Fruit fly (Drosophila melanogaster) whole organism, embryonic: ENCODE data around the gene ghi.

Experiments used
- Aef1 ChIP-seq: fragments of 200-800 bp; sonication (Bioruptor generic); IDR thresholded peaks from 3 replicates; pipeline ENCODE4 v1.3.6; 2022; ENCODE audit warnings: missing biosample characterization, missing genetic modification characterization
- Asciz ChIP-seq: fragments of 200-800 bp; sonication (Bioruptor generic); optimal IDR thresholded peaks from 2 replicates; lab custom pipeline; 2017; ENCODE audit warnings: missing biosample characterization, mild to moderate bottlenecking, missing genetic modification characterization, missing genetic modification reagents
- Atf-2 ChIP-seq: fragments of 200-800 bp; sonication (Bioruptor generic); optimal IDR thresholded peaks from 2 replicates; lab custom pipeline; 2016; ENCODE audit warnings: missing biosample characterization, missing genetic modification characterization
- CG10543 ChIP-seq: fragments of 200-800 bp; sonication (Bioruptor generic); optimal IDR thresholded peaks from 3 replicates; lab custom pipeline; 2017; ENCODE audit warnings: missing biosample characterization, mild to moderate bottlenecking, missing genetic modification characterization, moderate library complexity
- CG11504 ChIP-seq: fragments of 200-800 bp; sonication (Bioruptor generic); optimal IDR thresholded peaks from 3 replicates; lab custom pipeline; 2019; ENCODE audit warnings: missing biosample characterization, mild to moderate bottlenecking, missing genetic modification characterization, moderate library complexity
- CG12299 ChIP-seq: fragments of 200-800 bp; sonication (Bioruptor generic); optimal IDR thresholded peaks from 2 replicates; lab custom pipeline; 2018; ENCODE audit warnings: missing biosample characterization, mild to moderate bottlenecking, missing genetic modification characterization
- CG14014 ChIP-seq: fragments of 200-800 bp; sonication (Bioruptor generic); IDR thresholded peaks from 2 replicates; pipeline ENCODE4 v1.3.6; 2022; ENCODE audit warnings: missing biosample characterization, missing genetic modification characterization
- CG15601 ChIP-seq: fragments of 200-800 bp; sonication (Bioruptor generic); optimal IDR thresholded peaks from 3 replicates; lab custom pipeline; 2019; ENCODE audit warnings: missing biosample characterization, mild to moderate bottlenecking, missing genetic modification characterization, moderate library complexity
- CG1792 ChIP-seq: fragments of 200-800 bp; sonication (Bioruptor generic); optimal IDR thresholded peaks from 2 replicates; lab custom pipeline; 2016; ENCODE audit warnings: missing biosample characterization, missing genetic modification characterization
- CG18011 ChIP-seq: fragments of 200-800 bp; sonication (Bioruptor generic); optimal IDR thresholded peaks from 2 replicates; lab custom pipeline; 2017; ENCODE audit warnings: missing biosample characterization, missing genetic modification characterization, mild to moderate bottlenecking, moderate library complexity, missing genotype
- CG18262 ChIP-seq: fragments of 200-800 bp; optimal IDR thresholded peaks from 3 replicates; lab custom pipeline; 2019; ENCODE audit warnings: missing biosample characterization, mild to moderate bottlenecking, missing genetic modification characterization, moderate library complexity
- CG18599 ChIP-seq: fragments of 200-800 bp; sonication (Bioruptor generic); optimal IDR thresholded peaks from 3 replicates; lab custom pipeline; 2017; ENCODE audit warnings: missing biosample characterization, missing genetic modification characterization, mild to moderate bottlenecking, moderate library complexity, missing genetic modification reagents
- CG18764 ChIP-seq: fragments of 200-800 bp; sonication (Bioruptor generic); optimal IDR thresholded peaks from 3 replicates; lab custom pipeline; 2016; ENCODE audit warnings: missing biosample characterization, missing genetic modification characterization
- CG2199 ChIP-seq: fragments of 200-800 bp; sonication (Bioruptor generic); IDR thresholded peaks from 3 replicates; pipeline ENCODE4 v1.3.6; 2022; ENCODE audit warnings: missing biosample characterization, missing genetic modification characterization
- CG2202 ChIP-seq: fragments of 200-800 bp; sonication (Bioruptor generic); optimal IDR thresholded peaks from 2 replicates; lab custom pipeline; 2018; ENCODE audit warnings: missing biosample characterization, mild to moderate bottlenecking, missing genetic modification characterization
- CG2678 ChIP-seq: fragments of 200-800 bp; sonication (Bioruptor generic); optimal IDR thresholded peaks from 3 replicates; lab custom pipeline; 2019; ENCODE audit warnings: missing biosample characterization, mild to moderate bottlenecking, missing genetic modification characterization, moderate library complexity
- CG2712 ChIP-seq: fragments of 200-800 bp; optimal IDR thresholded peaks from 3 replicates; lab custom pipeline; 2019; ENCODE audit warnings: missing biosample characterization, mild to moderate bottlenecking, missing genetic modification characterization, moderate library complexity
- CG32767 ChIP-seq: fragments of 200-800 bp; sonication (Bioruptor generic); IDR thresholded peaks from 2 replicates; pipeline ENCODE4 v1.3.6; 2022; ENCODE audit warnings: missing biosample characterization, missing genetic modification characterization
- CG3838 ChIP-seq: fragments of 200-800 bp; sonication (Bioruptor generic); optimal IDR thresholded peaks from 3 replicates; lab custom pipeline; 2016; ENCODE audit warnings: missing biosample characterization, missing genetic modification characterization
- CG4282 ChIP-seq: fragments of 200-800 bp; sonication (Bioruptor generic); optimal IDR thresholded peaks from 2 replicates; lab custom pipeline; 2016; ENCODE audit warnings: missing biosample characterization, missing genetic modification characterization
- CG4820 ChIP-seq: fragments of 200-800 bp; sonication (Bioruptor generic); optimal IDR thresholded peaks from 3 replicates; lab custom pipeline; 2016; ENCODE audit warnings: missing biosample characterization, missing genetic modification characterization
- CG6254 ChIP-seq: fragments of 200-800 bp; sonication (Bioruptor generic); optimal IDR thresholded peaks from 3 replicates; lab custom pipeline; 2017; ENCODE audit warnings: mild to moderate bottlenecking, missing biosample characterization, missing genetic modification reagents, missing genetic modification characterization
- CG6854 ChIP-seq: fragments of 200-800 bp; sonication (Bioruptor generic); optimal IDR thresholded peaks from 3 replicates; lab custom pipeline; 2017; ENCODE audit warnings: missing biosample characterization, mild to moderate bottlenecking, missing genetic modification characterization
- CG7372 ChIP-seq: fragments of 200-800 bp; sonication (Bioruptor generic); IDR thresholded peaks from 2 replicates; pipeline ENCODE4 v1.3.6; 2022; ENCODE audit warnings: missing biosample characterization, missing genetic modification characterization
- CG8359 ChIP-seq: fragments of 200-800 bp; sonication (Bioruptor generic); optimal IDR thresholded peaks from 2 replicates; lab custom pipeline; 2017; ENCODE audit warnings: missing biosample characterization, mild to moderate bottlenecking, missing genetic modification characterization, borderline replicate concordance
- CG8478 ChIP-seq: fragments of >200 bp; optimal IDR thresholded peaks from 2 replicates; lab custom pipeline; 2018
- CG9609 ChIP-seq: fragments of 200-800 bp; sonication (Bioruptor generic); optimal IDR thresholded peaks from 3 replicates; lab custom pipeline; 2016; ENCODE audit warnings: missing biosample characterization, missing genetic modification characterization
- Dll ChIP-seq: fragments of 200-800 bp; sonication (Bioruptor generic); IDR thresholded peaks from 4 replicates; pipeline ENCODE4 v1.3.6; 2022; ENCODE audit warnings: missing biosample characterization, missing genetic modification characterization; ENCODE audit not compliant: partially characterized antibody
- E2f2 ChIP-seq: fragments of 200-800 bp; sonication (Bioruptor generic); IDR thresholded peaks from 2 replicates; pipeline ENCODE4 v1.3.6; 2022; ENCODE audit warnings: missing biosample characterization, missing genetic modification characterization
- HLH54F ChIP-seq: fragments of 200-800 bp; sonication (Bioruptor generic); optimal IDR thresholded peaks from 3 replicates; lab custom pipeline; 2016; ENCODE audit warnings: missing biosample characterization, missing genetic modification characterization
- Max ChIP-seq: fragments of 200-800 bp; sonication (Bioruptor generic); optimal IDR thresholded peaks from 2 replicates; lab custom pipeline; 2016; ENCODE audit warnings: missing biosample characterization, mild to moderate bottlenecking, missing genetic modification characterization
- Med ChIP-seq: fragments of 200-800 bp; sonication (Bioruptor generic); peaks from one replicate; lab custom pipeline; 2016; ENCODE audit warnings: missing biosample characterization, missing genetic modification characterization, mild to moderate bottlenecking, inconsistent platforms, moderate library complexity
- NFAT ChIP-seq: fragments of 200-800 bp; sonication (Bioruptor generic); IDR thresholded peaks from 2 replicates; pipeline ENCODE4 v1.3.6; 2022; ENCODE audit warnings: missing biosample characterization, missing genetic modification characterization
- Pdp1 ChIP-seq, 2 experiments: fragments of 200-800 bp; sonication (Bioruptor generic); optimal IDR thresholded peaks; 3 replicates each; lab custom pipeline; 2016; ENCODE audit warnings: missing biosample characterization in 2 of 2, missing genetic modification characterization in 2 of 2, mild to moderate bottlenecking in 1 of 2, moderate library complexity in 1 of 2
- Ptx1 ChIP-seq: fragments of 200-800 bp; sonication (Bioruptor generic); IDR thresholded peaks from 2 replicates; pipeline ENCODE4 v1.3.6; 2022; ENCODE audit warnings: missing biosample characterization, missing genetic modification characterization
- Six4 ChIP-seq: fragments of 200-800 bp; sonication (Bioruptor generic); optimal IDR thresholded peaks from 2 replicates; lab custom pipeline; 2016; ENCODE audit warnings: missing biosample characterization, missing genetic modification characterization
- amos ChIP-seq: fragments of 200-800 bp; sonication (Bioruptor generic); IDR thresholded peaks from 2 replicates; pipeline ENCODE4 v1.3.6; 2022; ENCODE audit warnings: missing biosample characterization, missing genetic modification characterization; ENCODE audit not compliant: partially characterized antibody
- ash1 ChIP-seq: fragments of 200-800 bp; sonication (Bioruptor generic); optimal IDR thresholded peaks from 2 replicates; lab custom pipeline; 2018; ENCODE audit warnings: missing biosample characterization, mild to moderate bottlenecking, missing genetic modification characterization
- dmrt11E ChIP-seq: fragments of 200-800 bp; sonication (Bioruptor generic); optimal IDR thresholded peaks from 3 replicates; lab custom pipeline; 2018; ENCODE audit warnings: missing biosample characterization, mild to moderate bottlenecking, missing genetic modification characterization, moderate library complexity
- gt ChIP-seq: fragments of 200-800 bp; sonication (Bioruptor generic); IDR thresholded peaks from 2 replicates; pipeline ENCODE4 v1.3.6; 2022; ENCODE audit warnings: missing biosample characterization, missing genetic modification characterization
- jigr1 ChIP-seq: fragments of 200-800 bp; sonication (Bioruptor generic); IDR thresholded peaks from 3 replicates; pipeline ENCODE4 v1.3.6; 2022; ENCODE audit warnings: missing biosample characterization, missing genetic modification characterization
- nerfin-1 ChIP-seq: fragments of 200-800 bp; sonication (Bioruptor generic); optimal IDR thresholded peaks from 3 replicates; lab custom pipeline; 2019; ENCODE audit warnings: missing biosample characterization, mild to moderate bottlenecking, missing genetic modification characterization, moderate library complexity
- nerfin-2 ChIP-seq: fragments of 200-800 bp; sonication (Bioruptor generic); IDR thresholded peaks from 2 replicates; pipeline ENCODE4 v1.3.6; 2022; ENCODE audit warnings: missing biosample characterization, missing genetic modification characterization; ENCODE audit not compliant: partially characterized antibody
- org-1 ChIP-seq: fragments of 200-800 bp; sonication (Bioruptor generic); optimal IDR thresholded peaks from 2 replicates; lab custom pipeline; 2017; ENCODE audit warnings: missing biosample characterization, missing genetic modification characterization
- pum ChIP-seq: fragments of 200-800 bp; sonication (Bioruptor generic); optimal IDR thresholded peaks from 2 replicates; lab custom pipeline; 2016; ENCODE audit warnings: missing biosample characterization, missing genetic modification characterization
- sisA ChIP-seq: fragments of 200-800 bp; sonication (Bioruptor generic); IDR thresholded peaks from 2 replicates; pipeline ENCODE4 v1.3.6; 2022; ENCODE audit warnings: missing biosample characterization, missing genetic modification characterization
- slbo ChIP-seq: fragments of 200-800 bp; sonication (Bioruptor generic); IDR thresholded peaks from 2 replicates; pipeline ENCODE4 v1.3.6; 2022; ENCODE audit warnings: missing biosample characterization, missing genetic modification characterization
- stwl ChIP-seq: fragments of 200-800 bp; sonication (Bioruptor generic); optimal IDR thresholded peaks from 3 replicates; lab custom pipeline; 2018; ENCODE audit warnings: missing biosample characterization, mild to moderate bottlenecking, missing genetic modification characterization, moderate library complexity
- tgo ChIP-seq: fragments of 200-800 bp; sonication (Bioruptor generic); IDR thresholded peaks from 3 replicates; pipeline ENCODE4 v1.3.6; 2022; ENCODE audit warnings: missing biosample characterization, missing genetic modification characterization
- usp ChIP-seq: fragments of >200 bp; optimal IDR thresholded peaks from 2 replicates; lab custom pipeline; 2017; ENCODE audit warnings: missing biosample characterization, missing genetic modification characterization
- wek ChIP-seq: fragments of 200-800 bp; sonication (Bioruptor generic); optimal IDR thresholded peaks from 3 replicates; lab custom pipeline; 2018; ENCODE audit warnings: missing biosample characterization, mild to moderate bottlenecking, missing genetic modification characterization, moderate library complexity
- zf30C ChIP-seq: fragments of 200-800 bp; sonication (Bioruptor generic); optimal IDR thresholded peaks from 3 replicates; lab custom pipeline; 2018; ENCODE audit warnings: missing biosample characterization, mild to moderate bottlenecking, missing genetic modification characterization

The ghi gene

dm6 chr3L:9487586-9487985 is 35.9 kb downstream of the ghi start, which contains the start of gene pall (continued):
- TF ChIP-seq Med (GFP tag; lab: Kevin White, UChicago) (peak; percentile 68), nerfin-2 (GFP tag; lab: Robert Waterston, UW) (no peak), CG11504 (tag; lab: Kevin White, UChicago) (no peak), amos (no peak), CG2202 (no peak), jigr1 (GFP tag; lab: Robert Waterston, UW) (no peak), pum (no peak), slbo (GFP tag; lab: Robert Waterston, UW) (no peak), CG14014 (GFP tag; lab: Robert Waterston, UW) (no peak), Pdp1 (GFP tag; optimal IDR thresholded peaks at IDR 0.05; lab: Kevin White, UChicago) (peak in 1 of 2 experiments; percentile 18), usp (GFP tag; lab: Kevin White, UChicago) (no peak), CG2199 (GFP tag; lab: Robert Waterston, UW) (no peak), CG2712 (peak; percentile 36), Asciz (GFP tag; lab: Kevin White, UChicago) (no peak), E2f2 (GFP tag; lab: Robert Waterston, UW) (peak; percentile 57; the same call in 1 of the 2 replicates), CG6854 (GFP tag; lab: Kevin White, UChicago) (peak; percentile 13), CG6254 (GFP tag; lab: Kevin White, UChicago) (no peak), CG9609 (GFP tag; lab: Kevin White, UChicago) (no peak), CG8478 (lab: Kevin White, UChicago) (no peak), gt (GFP tag; lab: Robert Waterston, UW) (no peak), tgo (GFP tag; lab: Robert Waterston, UW) (no peak), HLH54F (no peak), Atf-2 (GFP tag; lab: Kevin White, UChicago) (no peak), CG2678 (tag; lab: Kevin White, UChicago) (no peak), CG18011 (GFP tag; lab: Kevin White, UChicago) (no peak), Max (no peak), sisA (GFP tag; lab: Robert Waterston, UW) (no peak), CG7372 (GFP tag; lab: Robert Waterston, UW) (no peak), CG10543 (no peak), Ptx1 (no peak), CG12299 (tag; lab: Kevin White, UChicago) (no peak), CG4820 (GFP tag; lab: Kevin White, UChicago) (no peak), zf30C (GFP tag; lab: Kevin White, UChicago) (no peak), CG18764 (GFP tag; lab: Kevin White, UChicago) (no peak), CG15601 (tag; lab: Kevin White, UChicago) (peak; percentile 20), nerfin-1 (tag; lab: Kevin White, UChicago) (peak; percentile 88), Dll (peak; percentile 43; the same call in 2 of the 4 replicates), CG3838 (GFP tag; lab: Kevin White, UChicago) (no peak), CG18262 (no peak), dmrt11E (tag; lab: Kevin White, UChicago) (no peak), wek (GFP tag; lab: Kevin White, UChicago) (no peak), NFAT (no peak), stwl (peak; percentile 79), CG32767 (no peak), Aef1 (no peak), CG8359 (GFP tag; lab: Kevin White, UChicago) (no peak), CG4282 (no peak), Six4 (GFP tag; lab: Kevin White, UChicago) (no peak), CG1792 (GFP tag; lab: Kevin White, UChicago) (no peak), CG18599 (no peak), ash1 (GFP tag; lab: Kevin White, UChicago) (no peak), org-1 (GFP tag; lab: Kevin White, UChicago) (no peak)
